Worm (Caenorhabditis elegans) whole organism, midembryonic: ENCODE data around the gene srd-45.

Source experiments
- T22C8.4 ChIP-seq: fragments of 200-800 bp; sonication (Bioruptor generic); IDR thresholded peaks from 2 replicates; pipeline ENCODE4 v1.3.6; 2022; ENCODE audit warnings: missing genetic modification characterization, missing compliant biosample characterization
- cog-1 ChIP-seq: sonication (generic microtip); optimal IDR thresholded peaks from 2 replicates; lab custom pipeline; 2016; ENCODE audit warnings: missing genetic modification characterization, missing compliant biosample characterization
- flt-1 ChIP-seq: fragments of 200-800 bp; sonication (Bioruptor generic); IDR thresholded peaks from 2 replicates; pipeline ENCODE4 v1.3.6; 2022; ENCODE audit warnings: missing genetic modification characterization, missing compliant biosample characterization
- klf-2 ChIP-seq: fragments of 200-800 bp; sonication (Bioruptor generic); conservative IDR thresholded peaks from 2 replicates; pipeline ENCODE4 v1.3.6; 2022; ENCODE audit warnings: missing genetic modification reagents, missing genetic modification characterization, missing compliant biosample characterization
- med-1 ChIP-seq: sonication (generic microtip); optimal IDR thresholded peaks from 2 replicates; lab custom pipeline; 2017; ENCODE audit warnings: missing genetic modification characterization, mild to moderate bottlenecking, missing compliant biosample characterization, antibody characterized with exemption, missing genetic modification reagents; ENCODE audit not compliant: insufficient read depth
- ref-1 ChIP-seq: fragments of 200-800 bp; sonication (Bioruptor generic); conservative IDR thresholded peaks from 2 replicates; pipeline ENCODE4 v1.3.6; 2022; ENCODE audit warnings: missing genetic modification reagents, missing genetic modification characterization, missing compliant biosample characterization
- tab-1 ChIP-seq: fragments of 200-800 bp; sonication (Bioruptor generic); IDR thresholded peaks from 2 replicates; pipeline ENCODE4 v1.3.6; 2022; ENCODE audit warnings: missing genetic modification characterization, missing compliant biosample characterization
- ztf-29 ChIP-seq: fragments of 200-800 bp; sonication (Bioruptor generic); IDR thresholded peaks from 2 replicates; pipeline ENCODE4 v1.3.6; 2022; ENCODE audit warnings: missing genetic modification reagents, missing genetic modification characterization, missing compliant biosample characterization

ce11 chrX:12333479-12333878 lies 4.7 kb downstream of the srd-45 start, which contains the start of gene srd-47:
- no peak for TF ChIP-seq T22C8.4
- TF ChIP-seq klf-2 (GFP tag; lab: Robert Waterston, UW), result no peak
- TF ChIP-seq med-1 (GFP tag; lab: Kevin White, UChicago), result no peak
- TF ChIP-seq ref-1, result no peak
- no peak for TF ChIP-seq cog-1 (tag; lab: Kevin White, UChicago)
- no peak for TF ChIP-seq ztf-29 (GFP tag; lab: Robert Waterston, UW)
- no peak for TF ChIP-seq flt-1
- TF ChIP-seq tab-1, result no peak
